Worm (Caenorhabditis elegans): ENCODE measurements around the gene szy-4.

- TF ChIP-seq ama-1 (optimal IDR thresholded peaks at IDR 0.05), result no peak
- no peak for TF ChIP-seq ceh-13 (GFP tag; optimal IDR thresholded peaks at IDR 0.05)
- TF ChIP-seq tra-4 (tag; optimal IDR thresholded peaks at IDR 0.05), result no peak
- no peak for TF ChIP-seq scrt-1 (GFP tag; IDR thresholded peaks at IDR 0.05)
- TF ChIP-seq sea-1 (GFP tag; conservative IDR thresholded peaks at IDR 0.05), result no peak
- TF ChIP-seq pes-1 (GFP tag; IDR thresholded peaks at IDR 0.05), result no peak
- TF ChIP-seq flt-1 (GFP tag; IDR thresholded peaks at IDR 0.05), result no peak
- no peak for TF ChIP-seq tbx-11 (GFP tag; IDR thresholded peaks at IDR 0.05)
Measured at ce11 chrII:6247011-6247410, 48.5 kb downstream of the szy-4 start, which contains the start of gene T24H7.2.

Measured in whole organism, early embryonic.